Worm (Caenorhabditis elegans): ENCODE measurements around the gene idpc-2.

Gene idpc-2

DNA sequence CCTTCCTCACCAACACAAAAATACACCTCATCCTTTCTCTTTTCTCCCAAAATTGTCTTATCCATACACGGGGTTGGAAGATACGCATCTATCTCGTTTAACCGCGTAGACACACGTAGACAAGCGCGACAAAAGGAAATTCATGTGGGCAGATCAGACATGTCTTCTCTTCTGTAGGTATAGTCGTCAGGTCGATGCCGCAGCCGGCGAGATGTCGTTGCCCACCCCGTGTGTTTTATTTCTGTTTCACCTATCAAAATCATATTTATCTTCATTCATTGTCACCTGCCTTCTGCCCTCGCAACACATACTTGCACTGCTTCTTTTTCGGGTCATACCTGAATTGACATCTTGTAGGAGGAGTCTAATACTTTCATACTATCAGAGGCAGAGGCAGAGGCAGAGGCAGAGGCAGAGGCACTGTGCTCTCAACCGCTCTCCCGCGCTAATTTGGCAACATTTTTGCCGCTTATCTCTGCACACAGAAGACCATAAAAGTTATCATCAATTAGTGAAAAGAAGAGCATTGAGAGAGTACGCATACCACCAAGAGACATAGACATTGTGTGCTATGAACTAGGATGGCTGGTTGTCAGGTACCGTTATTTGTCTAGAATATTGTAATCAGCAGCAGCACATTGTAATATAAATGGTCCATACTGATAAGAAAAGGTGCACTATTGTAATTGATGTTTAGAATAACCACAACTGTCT lies 40.3 kb upstream of the idpc-2 start:
- TF ChIP-seq hmg-4 (GFP tag; optimal IDR thresholded peaks at IDR 0.05), result peak; percentile 18
- TF ChIP-seq ceh-36 (tag; optimal IDR thresholded peaks at IDR 0.05), result no peak

DNA sequence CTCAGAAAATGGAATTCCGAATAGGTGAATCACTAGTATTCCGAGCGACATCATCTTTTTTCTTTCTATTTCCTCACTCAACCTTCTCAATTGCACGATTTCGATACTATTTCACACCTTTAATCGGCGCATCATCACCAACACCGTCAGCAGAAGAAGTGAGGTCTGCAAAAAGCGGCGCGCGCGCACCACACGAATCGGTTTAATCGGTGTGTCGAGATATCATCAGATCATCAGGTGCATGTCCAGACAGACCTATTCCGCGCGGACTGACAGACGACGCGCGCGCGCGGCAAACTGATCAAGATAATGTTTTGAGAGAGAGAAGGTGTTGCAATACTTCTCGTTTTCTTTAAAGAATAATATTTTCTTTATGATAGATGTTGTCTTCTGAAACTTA lies 39.4 kb upstream of the idpc-2 start:
- TF ChIP-seq F13C5.2 (tag; optimal IDR thresholded peaks at IDR 0.05), result no peak
- TF ChIP-seq ama-1 (optimal IDR thresholded peaks at IDR 0.05), result no peak
- TF ChIP-seq ets-7 (tag; optimal IDR thresholded peaks at IDR 0.05), result no peak
- TF ChIP-seq tbx-11 (GFP tag; IDR thresholded peaks at IDR 0.05), result no peak
- TF ChIP-seq tbx-37 (GFP tag; conservative IDR thresholded peaks at IDR 0.05), result no peak
- TF ChIP-seq hnd-1 (tag; optimal IDR thresholded peaks at IDR 0.05), result no peak
- no peak for TF ChIP-seq hmbx-1 (tag; optimal IDR thresholded peaks at IDR 0.05)
- TF ChIP-seq B0310.2 (tag; optimal IDR thresholded peaks at IDR 0.05), result no peak
- TF ChIP-seq aly-1 (tag; optimal IDR thresholded peaks at IDR 0.05), result no peak
- no peak for TF ChIP-seq pes-1 (GFP tag; IDR thresholded peaks at IDR 0.05)
- TF ChIP-seq hmg-4 (GFP tag; optimal IDR thresholded peaks at IDR 0.05), result no peak
- no peak for TF ChIP-seq scrt-1 (GFP tag; IDR thresholded peaks at IDR 0.05)
- no peak for TF ChIP-seq flt-1 (GFP tag; IDR thresholded peaks at IDR 0.05)
- TF ChIP-seq ceh-13 (GFP tag; optimal IDR thresholded peaks at IDR 0.05), result no peak
- no peak for TF ChIP-seq ceh-36 (tag; optimal IDR thresholded peaks at IDR 0.05)
- TF ChIP-seq tra-4 (tag; optimal IDR thresholded peaks at IDR 0.05), result no peak

DNA sequence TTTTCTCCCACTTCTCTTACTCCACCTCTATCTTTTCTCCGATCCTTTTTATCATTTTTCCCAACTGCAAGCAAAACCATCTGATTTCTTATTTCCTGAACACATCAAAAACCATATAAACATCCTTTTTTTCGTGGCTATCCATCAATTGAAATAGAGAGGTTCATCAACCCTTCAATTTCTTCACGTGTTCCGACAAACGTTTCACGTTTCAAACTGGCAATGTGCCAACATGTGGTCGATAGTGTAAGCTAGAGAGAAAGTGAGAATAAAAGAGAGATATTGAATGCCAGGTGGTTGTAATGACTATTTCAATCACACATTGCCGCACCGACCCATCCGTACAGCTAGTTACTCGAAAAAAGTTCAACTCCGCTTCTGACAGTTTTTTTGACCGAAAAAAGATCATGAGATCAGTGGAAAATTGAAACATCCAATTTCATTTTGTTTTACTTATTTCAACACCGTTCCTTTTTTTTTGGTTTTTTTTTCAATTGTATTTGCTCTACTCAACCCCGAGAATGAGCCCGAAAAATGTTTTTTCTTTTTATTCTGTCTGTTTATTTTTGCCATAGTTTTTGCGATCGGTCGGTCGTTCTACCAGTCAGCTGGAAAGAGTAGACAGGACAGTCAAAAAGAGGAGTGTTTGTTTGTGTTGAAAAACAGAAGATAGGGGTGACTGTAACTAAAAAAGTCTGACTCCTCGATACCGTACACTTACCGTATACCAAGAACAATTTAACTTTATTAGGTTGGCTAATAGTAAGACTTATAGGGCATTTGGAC lies 37.7 kb upstream of the idpc-2 start:
- TF ChIP-seq ceh-13 (GFP tag; optimal IDR thresholded peaks at IDR 0.05) (no peak), F13C5.2 (tag; optimal IDR thresholded peaks at IDR 0.05) (no peak), hmg-4 (GFP tag; optimal IDR thresholded peaks at IDR 0.05) (no peak), scrt-1 (GFP tag; IDR thresholded peaks at IDR 0.05) (no peak), ama-1 (optimal IDR thresholded peaks at IDR 0.05) (no peak), B0310.2 (tag; optimal IDR thresholded peaks at IDR 0.05) (no peak), ets-7 (tag; optimal IDR thresholded peaks at IDR 0.05) (no peak), aly-1 (tag; optimal IDR thresholded peaks at IDR 0.05) (no peak), tbx-37 (GFP tag; conservative IDR thresholded peaks at IDR 0.05) (no peak), sea-1 (GFP tag; conservative IDR thresholded peaks at IDR 0.05) (no peak)

DNA sequence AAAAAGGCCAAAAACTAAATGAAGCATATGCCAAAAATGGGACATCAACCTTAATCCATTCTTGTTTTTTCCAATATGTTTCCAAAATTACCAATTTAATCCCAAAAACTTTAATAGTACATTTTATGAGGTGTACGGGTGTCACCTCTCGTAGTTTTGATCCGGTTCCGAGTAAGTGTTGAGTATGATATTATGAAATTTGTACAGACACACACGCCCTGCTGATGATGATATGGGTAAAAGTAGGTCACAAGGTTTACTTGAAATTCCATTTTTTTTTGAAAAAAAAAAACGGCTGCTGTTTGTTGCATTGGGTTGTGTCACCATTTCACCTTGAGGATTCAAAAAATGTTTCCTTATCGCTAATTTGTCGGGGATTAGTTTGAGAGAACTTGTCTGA lies 36.8 kb upstream of the idpc-2 start:
- TF ChIP-seq scrt-1 (GFP tag; IDR thresholded peaks at IDR 0.05) (no peak), tbx-37 (GFP tag; conservative IDR thresholded peaks at IDR 0.05) (no peak), hmg-4 (GFP tag; optimal IDR thresholded peaks at IDR 0.05) (no peak), ets-7 (tag; optimal IDR thresholded peaks at IDR 0.05) (no peak), tra-4 (tag; optimal IDR thresholded peaks at IDR 0.05) (no peak), hmbx-1 (tag; optimal IDR thresholded peaks at IDR 0.05) (no peak), pes-1 (GFP tag; IDR thresholded peaks at IDR 0.05) (no peak), flt-1 (GFP tag; IDR thresholded peaks at IDR 0.05) (no peak), aly-1 (tag; optimal IDR thresholded peaks at IDR 0.05) (no peak), B0310.2 (tag; optimal IDR thresholded peaks at IDR 0.05) (no peak), sea-1 (GFP tag; conservative IDR thresholded peaks at IDR 0.05) (no peak), ceh-13 (GFP tag; optimal IDR thresholded peaks at IDR 0.05) (no peak), hnd-1 (tag; optimal IDR thresholded peaks at IDR 0.05) (no peak), ama-1 (optimal IDR thresholded peaks at IDR 0.05) (no peak), tbx-11 (GFP tag; IDR thresholded peaks at IDR 0.05) (no peak)

DNA sequence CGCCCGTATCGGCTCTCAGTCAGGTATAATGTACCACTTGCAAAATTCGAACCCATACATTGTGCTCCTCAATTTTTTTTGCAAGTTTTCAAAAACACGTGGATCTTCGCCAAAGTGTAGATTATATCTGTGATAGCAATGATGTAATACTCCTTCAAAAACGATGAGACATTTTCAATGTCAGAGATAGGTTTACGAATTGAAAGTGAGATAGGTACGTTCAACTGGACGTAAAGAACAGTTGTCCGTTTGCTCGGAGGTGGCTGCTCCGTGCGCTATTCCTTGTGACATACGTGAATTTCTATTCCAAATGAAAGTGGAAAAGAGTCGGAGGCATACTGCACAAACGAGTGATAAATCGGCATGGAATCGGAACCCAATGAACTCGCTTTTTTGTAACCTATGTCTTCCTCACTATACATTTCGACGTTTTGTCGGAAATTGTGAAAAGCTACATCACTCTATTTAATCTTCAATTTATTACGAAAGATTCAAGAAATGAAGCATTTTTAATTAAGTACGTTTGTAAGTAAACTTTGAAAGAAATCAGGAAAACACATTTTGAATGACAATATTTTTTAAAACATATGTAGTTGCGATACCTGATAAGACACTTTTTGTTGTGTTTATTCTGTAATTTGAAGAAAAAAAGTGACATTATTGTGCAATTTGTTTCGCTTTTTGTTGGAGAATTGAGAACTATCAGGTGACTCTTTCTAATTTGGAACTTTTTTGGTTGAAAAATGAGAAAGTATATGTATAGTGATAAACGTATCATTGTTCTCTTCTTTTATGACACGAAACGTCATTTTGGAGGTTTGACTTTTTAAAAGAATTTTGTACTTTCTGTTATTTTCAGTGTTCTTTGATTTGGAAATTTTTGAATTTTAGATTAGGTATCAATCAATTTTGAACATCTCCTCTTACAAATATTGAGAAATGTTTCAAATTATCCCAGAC lies 33.6 kb upstream of the idpc-2 start:
- TF ChIP-seq hmbx-1 (tag; optimal IDR thresholded peaks at IDR 0.05), result no peak
- no peak for TF ChIP-seq tra-4 (tag; optimal IDR thresholded peaks at IDR 0.05)
- no peak for TF ChIP-seq pes-1 (GFP tag; IDR thresholded peaks at IDR 0.05)
- TF ChIP-seq sea-1 (GFP tag; conservative IDR thresholded peaks at IDR 0.05), result no peak
- no peak for TF ChIP-seq F13C5.2 (tag; optimal IDR thresholded peaks at IDR 0.05)

DNA sequence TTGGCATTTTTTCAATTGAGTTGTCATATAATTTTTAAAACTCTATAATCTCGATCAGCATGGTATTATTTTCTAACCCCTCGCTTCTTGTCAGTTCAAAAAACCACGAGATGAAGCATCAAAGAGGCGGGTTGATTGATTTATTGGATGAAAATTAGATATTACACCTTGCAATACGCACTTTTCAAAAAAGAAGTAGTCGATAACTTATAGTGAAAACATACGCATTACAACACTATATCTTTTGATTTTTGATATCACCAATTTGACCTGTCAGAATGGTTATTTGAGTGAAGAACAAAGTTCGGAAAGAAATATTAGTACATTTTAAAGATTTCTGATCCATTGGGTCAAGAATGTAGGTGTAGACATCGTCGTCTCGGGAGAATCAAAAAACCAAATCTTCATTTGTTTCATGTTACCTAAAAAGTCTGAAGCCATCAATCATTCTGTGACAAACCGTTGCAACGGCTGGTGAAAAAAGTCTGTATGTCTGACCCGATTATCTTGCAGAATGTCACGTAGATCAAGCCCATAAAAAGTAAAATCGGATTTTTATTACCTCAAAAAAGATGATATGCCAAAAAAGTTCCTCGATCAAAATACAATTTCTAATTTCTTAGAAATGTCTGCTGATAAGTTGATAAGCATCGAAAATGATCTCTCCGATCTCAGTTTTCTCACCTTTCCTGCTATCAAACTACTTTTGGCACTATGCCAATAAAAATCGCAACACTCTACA lies 32.1 kb upstream of the idpc-2 start:
- TF ChIP-seq tra-4 (tag; optimal IDR thresholded peaks at IDR 0.05), result no peak
- no peak for TF ChIP-seq pes-1 (GFP tag; IDR thresholded peaks at IDR 0.05)
- no peak for TF ChIP-seq F13C5.2 (tag; optimal IDR thresholded peaks at IDR 0.05)
- TF ChIP-seq tbx-37 (GFP tag; conservative IDR thresholded peaks at IDR 0.05), result no peak
- TF ChIP-seq sea-1 (GFP tag; conservative IDR thresholded peaks at IDR 0.05), result no peak
- no peak for TF ChIP-seq ceh-13 (GFP tag; optimal IDR thresholded peaks at IDR 0.05)
- no peak for TF ChIP-seq ceh-36 (tag; optimal IDR thresholded peaks at IDR 0.05)
- no peak for TF ChIP-seq tbx-11 (GFP tag; IDR thresholded peaks at IDR 0.05)
- no peak for TF ChIP-seq hmg-4 (GFP tag; optimal IDR thresholded peaks at IDR 0.05)
- TF ChIP-seq hmbx-1 (tag; optimal IDR thresholded peaks at IDR 0.05), result no peak
- no peak for TF ChIP-seq ama-1 (optimal IDR thresholded peaks at IDR 0.05)
- TF ChIP-seq hnd-1 (tag; optimal IDR thresholded peaks at IDR 0.05), result no peak
- TF ChIP-seq flt-1 (GFP tag; IDR thresholded peaks at IDR 0.05), result no peak
- no peak for TF ChIP-seq aly-1 (tag; optimal IDR thresholded peaks at IDR 0.05)

Measured in whole organism, early embryonic.